Fruit fly (Drosophila melanogaster) whole organism, embryonic: Measurements from ENCODE around the gene CNMaR.

Experiments
- Bteb2 ChIP-seq: fragments of 200-800 bp; sonication (Bioruptor generic); optimal IDR thresholded peaks from 2 replicates; lab custom pipeline; 2016; ENCODE audit warnings: missing biosample characterization, missing genetic modification characterization
- CG10267 ChIP-seq: fragments of 200-800 bp; sonication (Bioruptor generic); optimal IDR thresholded peaks from 2 replicates; lab custom pipeline; 2018; ENCODE audit warnings: missing biosample characterization, mild to moderate bottlenecking, missing genetic modification characterization, moderate library complexity
- CG10321 ChIP-seq: fragments of 200-800 bp; sonication (Bioruptor generic); IDR thresholded peaks from 2 replicates; pipeline ENCODE4 v1.3.6; 2022; ENCODE audit warnings: missing biosample characterization, missing genetic modification characterization
- CG11560 ChIP-seq: fragments of 200-800 bp; sonication (Bioruptor generic); IDR thresholded peaks from 3 replicates; pipeline ENCODE4 v1.3.6; 2022; ENCODE audit warnings: missing biosample characterization, missing genetic modification characterization
- CG14710 ChIP-seq: fragments of 200-800 bp; sonication (Bioruptor generic); optimal IDR thresholded peaks from 3 replicates; lab custom pipeline; 2019; ENCODE audit warnings: missing biosample characterization, mild to moderate bottlenecking, missing genetic modification characterization, moderate library complexity
- CG16813 ChIP-seq: fragments of 200-800 bp; sonication (Bioruptor generic); IDR thresholded peaks from 3 replicates; pipeline ENCODE4 v1.3.6; 2022; ENCODE audit warnings: missing biosample characterization, missing genetic modification characterization; ENCODE audit not compliant: partially characterized antibody
- CG2116 ChIP-seq: fragments of 200-800 bp; sonication (Bioruptor generic); optimal IDR thresholded peaks from 3 replicates; lab custom pipeline; 2018; ENCODE audit warnings: missing biosample characterization, mild to moderate bottlenecking, missing genetic modification characterization
- CG32532 ChIP-seq: fragments of 200-800 bp; sonication (Bioruptor generic); IDR thresholded peaks from 2 replicates; pipeline ENCODE4 v1.3.6; 2022; ENCODE audit warnings: missing biosample characterization, missing genetic modification characterization
- CG3281 ChIP-seq: fragments of 200-800 bp; sonication (Bioruptor generic); optimal IDR thresholded peaks from 3 replicates; lab custom pipeline; 2017; ENCODE audit warnings: missing biosample characterization, mild to moderate bottlenecking, missing genetic modification characterization
- CG34224 ChIP-seq: fragments of 200-800 bp; sonication (Bioruptor generic); IDR thresholded peaks from 3 replicates; pipeline ENCODE4 v1.3.6; 2022; ENCODE audit warnings: missing biosample characterization, missing genetic modification characterization; ENCODE audit not compliant: partially characterized antibody
- CG4617 ChIP-seq: fragments of 200-800 bp; sonication (Bioruptor generic); optimal IDR thresholded peaks from 3 replicates; lab custom pipeline; 2016; ENCODE audit warnings: missing biosample characterization, missing genetic modification characterization, borderline replicate concordance
- CG6254 ChIP-seq: fragments of 200-800 bp; sonication (Bioruptor generic); optimal IDR thresholded peaks from 3 replicates; lab custom pipeline; 2017; ENCODE audit warnings: mild to moderate bottlenecking, missing biosample characterization, missing genetic modification reagents, missing genetic modification characterization
- CG6791 ChIP-seq: fragments of 200-800 bp; sonication (Bioruptor generic); IDR thresholded peaks from 3 replicates; pipeline ENCODE4 v1.3.6; 2022; ENCODE audit warnings: missing biosample characterization, missing genetic modification characterization; ENCODE audit not compliant: partially characterized antibody
- CG7271 ChIP-seq: fragments of 200-800 bp; sonication (Bioruptor generic); optimal IDR thresholded peaks from 2 replicates; lab custom pipeline; 2018; ENCODE audit warnings: missing biosample characterization, mild to moderate bottlenecking, missing genetic modification characterization, moderate library complexity
- CG7357 ChIP-seq: fragments of 200-800 bp; sonication (Bioruptor generic); IDR thresholded peaks from 3 replicates; pipeline ENCODE4 v1.3.6; 2022; ENCODE audit warnings: missing biosample characterization, missing genetic modification characterization
- CG7372 ChIP-seq: fragments of 200-800 bp; sonication (Bioruptor generic); IDR thresholded peaks from 2 replicates; pipeline ENCODE4 v1.3.6; 2022; ENCODE audit warnings: missing biosample characterization, missing genetic modification characterization
- CG7745 ChIP-seq: fragments of 200-800 bp; sonication (Bioruptor generic); optimal IDR thresholded peaks from 2 replicates; lab custom pipeline; 2018; ENCODE audit warnings: missing biosample characterization, mild to moderate bottlenecking, missing genetic modification characterization, moderate library complexity
- CG8290 ChIP-seq, 3 experiments: fragments of 200-800 bp; sonication (Bioruptor generic); optimal IDR thresholded peaks; 2 replicates each; lab custom pipeline; 2016 to 2019; ENCODE audit warnings: missing biosample characterization in 3 of 3, missing genetic modification characterization in 3 of 3, mild to moderate bottlenecking in 2 of 3, moderate library complexity in 1 of 3
- CG8388 ChIP-seq: fragments of 200-800 bp; sonication (Bioruptor generic); optimal IDR thresholded peaks from 2 replicates; lab custom pipeline; 2019; ENCODE audit warnings: missing biosample characterization, mild to moderate bottlenecking, missing genetic modification characterization, moderate library complexity
- CG9437 ChIP-seq: fragments of 200-800 bp; sonication (Bioruptor generic); optimal IDR thresholded peaks from 2 replicates; lab custom pipeline; 2018; ENCODE audit warnings: missing biosample characterization, mild to moderate bottlenecking, missing genetic modification characterization
- Chrac-16 ChIP-seq: fragments of 200-800 bp; sonication (Bioruptor generic); optimal IDR thresholded peaks from 3 replicates; lab custom pipeline; 2016; ENCODE audit warnings: missing biosample characterization, missing genetic modification characterization
- Doc2 ChIP-seq: fragments of 200-800 bp; sonication (Bioruptor generic); IDR thresholded peaks from 2 replicates; pipeline ENCODE4 v1.3.6; 2022; ENCODE audit warnings: missing biosample characterization, missing genetic modification characterization
- Dref ChIP-seq: fragments of 200-800 bp; sonication (Bioruptor generic); IDR thresholded peaks from 2 replicates; pipeline ENCODE4 v1.3.6; 2022; ENCODE audit warnings: missing biosample characterization, missing genetic modification characterization
- HLH3B ChIP-seq: fragments of 200-800 bp; sonication (Bioruptor generic); IDR thresholded peaks from 2 replicates; pipeline ENCODE4 v1.3.6; 2022; ENCODE audit warnings: missing biosample characterization, missing genetic modification characterization
- HLH4C ChIP-seq: fragments of 200-800 bp; sonication (Bioruptor generic); IDR thresholded peaks from 3 replicates; pipeline ENCODE4 v1.3.6; 2022; ENCODE audit warnings: missing biosample characterization, missing genetic modification characterization; ENCODE audit not compliant: partially characterized antibody
- Hmr ChIP-seq: fragments of 200-800 bp; sonication (Bioruptor generic); optimal IDR thresholded peaks from 3 replicates; lab custom pipeline; 2017; ENCODE audit warnings: mild to moderate bottlenecking, missing biosample characterization, missing genetic modification reagents, missing genetic modification characterization
- Jarid2 ChIP-seq: fragments of 200-800 bp; sonication (Bioruptor generic); optimal IDR thresholded peaks from 3 replicates; lab custom pipeline; 2017; ENCODE audit warnings: mild to moderate bottlenecking, missing biosample characterization, missing genetic modification reagents, missing genetic modification characterization
- MBD-R2 ChIP-seq: fragments of 200-800 bp; sonication (Bioruptor generic); IDR thresholded peaks from 2 replicates; pipeline ENCODE4 v1.3.6; 2022; ENCODE audit warnings: missing biosample characterization, missing genetic modification characterization
- Mes4 ChIP-seq: fragments of 200-800 bp; sonication (Bioruptor generic); optimal IDR thresholded peaks from 2 replicates; lab custom pipeline; 2016; ENCODE audit warnings: missing biosample characterization, missing genetic modification characterization
- Scr ChIP-seq: fragments of 200-800 bp; sonication (Bioruptor generic); IDR thresholded peaks from 2 replicates; pipeline ENCODE4 v1.3.6; 2022; ENCODE audit warnings: missing biosample characterization, missing genetic modification characterization; ENCODE audit not compliant: partially characterized antibody
- Sry-δ ChIP-seq: fragments of 200-800 bp; sonication (Bioruptor generic); optimal IDR thresholded peaks from 2 replicates; lab custom pipeline; 2016; ENCODE audit warnings: missing biosample characterization, missing genetic modification characterization
- Xbp1 ChIP-seq: fragments of 200-800 bp; sonication (Bioruptor generic); optimal IDR thresholded peaks from 3 replicates; lab custom pipeline; 2016; ENCODE audit warnings: missing biosample characterization, mild to moderate bottlenecking, missing genetic modification characterization
- amos ChIP-seq: fragments of 200-800 bp; sonication (Bioruptor generic); IDR thresholded peaks from 2 replicates; pipeline ENCODE4 v1.3.6; 2022; ENCODE audit warnings: missing biosample characterization, missing genetic modification characterization; ENCODE audit not compliant: partially characterized antibody
- ato ChIP-seq: fragments of 200-800 bp; sonication (Bioruptor generic); IDR thresholded peaks from 2 replicates; pipeline ENCODE4 v1.3.6; 2022; ENCODE audit warnings: missing biosample characterization, missing genetic modification characterization; ENCODE audit not compliant: partially characterized antibody
- crp ChIP-seq, 2 experiments: fragments of 200-800 bp; sonication (Bioruptor generic); optimal IDR thresholded peaks; 2 replicates in 1 of 2; 3 replicates in 1 of 2; lab custom pipeline; 2017; ENCODE audit warnings: missing biosample characterization in 2 of 2, missing genetic modification characterization in 2 of 2, mild to moderate bottlenecking in 1 of 2, moderate library complexity in 1 of 2
- emc ChIP-seq: fragments of 200-800 bp; sonication (Bioruptor generic); optimal IDR thresholded peaks from 2 replicates; lab custom pipeline; 2016; ENCODE audit warnings: missing biosample characterization, missing genetic modification characterization
- gfzf ChIP-seq: fragments of 200-800 bp; sonication (Bioruptor generic); optimal IDR thresholded peaks from 2 replicates; lab custom pipeline; 2016; ENCODE audit warnings: missing biosample characterization, mild to moderate bottlenecking, missing genetic modification characterization, moderate library complexity
- gro ChIP-seq: fragments of 200-800 bp; sonication (Bioruptor generic); optimal IDR thresholded peaks from 2 replicates; lab custom pipeline; 2016; ENCODE audit warnings: missing biosample characterization, missing genetic modification characterization
- her ChIP-seq: fragments of 200-800 bp; sonication (Bioruptor generic); optimal IDR thresholded peaks from 2 replicates; lab custom pipeline; 2016; ENCODE audit warnings: missing biosample characterization, missing genetic modification characterization
- lab ChIP-seq: fragments of 200-800 bp; sonication (Bioruptor generic); optimal IDR thresholded peaks from 3 replicates; lab custom pipeline; 2017; ENCODE audit warnings: missing biosample characterization, missing genetic modification characterization, mild to moderate bottlenecking, moderate library complexity, missing genetic modification reagents
- lbe ChIP-seq: fragments of 200-800 bp; sonication (Bioruptor generic); optimal IDR thresholded peaks from 2 replicates; lab custom pipeline; 2016; ENCODE audit warnings: missing biosample characterization, mild to moderate bottlenecking, missing genetic modification characterization
- mirr ChIP-seq: fragments of 200-800 bp; sonication (Bioruptor generic); optimal IDR thresholded peaks from 3 replicates; lab custom pipeline; 2018; ENCODE audit warnings: missing biosample characterization, mild to moderate bottlenecking, missing genetic modification characterization
- pzg ChIP-seq: fragments of 200-800 bp; sonication (Bioruptor generic); optimal IDR thresholded peaks from 3 replicates; lab custom pipeline; 2018; ENCODE audit warnings: missing biosample characterization, mild to moderate bottlenecking, missing genetic modification characterization, moderate library complexity
- ranshi ChIP-seq: fragments of 200-800 bp; sonication (Bioruptor generic); IDR thresholded peaks from 2 replicates; pipeline ENCODE4 v1.3.6; 2022; ENCODE audit warnings: missing biosample characterization, missing genetic modification characterization
- sna ChIP-seq: fragments of 200-800 bp; sonication (Bioruptor generic); IDR thresholded peaks from 2 replicates; pipeline ENCODE4 v1.3.6; 2022; ENCODE audit warnings: missing biosample characterization, missing genetic modification characterization; ENCODE audit not compliant: partially characterized antibody
- sug ChIP-seq: fragments of 200-800 bp; optimal IDR thresholded peaks from 2 replicates; lab custom pipeline; 2019; ENCODE audit warnings: missing biosample characterization, mild to moderate bottlenecking, missing genetic modification characterization, moderate library complexity
- trem ChIP-seq: fragments of 200-800 bp; optimal IDR thresholded peaks from 3 replicates; lab custom pipeline; 2019; ENCODE audit warnings: missing biosample characterization, mild to moderate bottlenecking, missing genetic modification characterization, moderate library complexity
- unpg ChIP-seq: fragments of 200-800 bp; sonication (Bioruptor generic); optimal IDR thresholded peaks from 3 replicates; lab custom pipeline; 2018; ENCODE audit warnings: missing biosample characterization, mild to moderate bottlenecking, missing genetic modification characterization, moderate library complexity
- zen2 ChIP-seq: fragments of 200-800 bp; sonication (Bioruptor generic); IDR thresholded peaks from 3 replicates; pipeline ENCODE4 v1.3.6; 2022; ENCODE audit warnings: missing biosample characterization, missing genetic modification characterization; ENCODE audit not compliant: partially characterized antibody

The CNMaR gene

DNA sequence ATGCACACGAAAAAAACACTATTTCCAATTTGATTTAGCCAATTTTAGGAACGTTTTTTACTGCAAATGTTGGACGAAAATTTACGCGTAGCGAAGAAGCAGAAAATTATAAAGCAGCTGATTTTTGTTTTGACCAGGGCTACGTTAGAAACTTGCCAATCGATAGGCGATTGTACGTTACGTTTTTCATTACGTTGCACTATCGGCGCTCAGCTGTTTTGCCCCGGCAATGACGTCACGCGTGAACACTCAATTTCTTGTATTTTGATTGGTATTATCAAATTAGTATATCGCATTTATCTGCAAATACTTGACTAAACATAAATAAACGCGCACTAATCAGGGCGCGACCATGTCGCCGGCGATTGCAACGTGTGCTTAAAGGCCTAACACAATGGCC, 35.1 kb downstream of the CNMaR start, which contains the start of the genes fry and CG16717:
Gene fry, minus strand, starts transcription at position 110 of the 400 bp plus-strand sequence.
Gene CG16717, plus strand, starts transcription at position 208 of the 400 bp plus-strand sequence.
- TF ChIP-seq lbe (GFP tag; lab: Kevin White, UChicago) (peak; percentile 5), mirr (GFP tag; lab: Kevin White, UChicago) (peak; percentile 51), CG9437 (GFP tag; lab: Kevin White, UChicago) (peak; percentile 99), emc (GFP tag; lab: Kevin White, UChicago) (no peak), Bteb2 (GFP tag; lab: Kevin White, UChicago) (no peak), CG34224 (peak; percentile 90), CG6254 (GFP tag; lab: Kevin White, UChicago) (no peak), HLH4C (GFP tag; lab: Robert Waterston, UW) (peak; percentile 56), her (GFP tag; lab: Kevin White, UChicago) (no peak), lab (GFP tag; lab: Kevin White, UChicago) (no peak), unpg (GFP tag; lab: Kevin White, UChicago) (no peak), CG8290 (GFP tag; optimal IDR thresholded peaks at IDR 0.05; lab: Kevin White, UChicago) (no peak), CG8290 (tag; optimal IDR thresholded peaks at IDR 0.05; lab: Kevin White, UChicago) (no peak), CG7357 (GFP tag; lab: Robert Waterston, UW) (no peak), CG10267 (tag; lab: Kevin White, UChicago) (peak; percentile 9), CG6791 (GFP tag; lab: Robert Waterston, UW) (peak; percentile 67), CG7372 (GFP tag; lab: Robert Waterston, UW) (no peak), sug (peak; percentile 30), CG2116 (GFP tag; lab: Kevin White, UChicago) (peak; percentile 3), CG16813 (peak; percentile 44; the same call in 1 of the 3 replicates), ranshi (GFP tag; lab: Robert Waterston, UW) (no peak), HLH3B (GFP tag; lab: Robert Waterston, UW) (no peak), CG3281 (GFP tag; lab: Kevin White, UChicago) (peak; percentile 54), ato (GFP tag; lab: Robert Waterston, UW) (peak; percentile 36; the same call in 1 of the 2 replicates), Jarid2 (no peak), gro (GFP tag; lab: Kevin White, UChicago) (peak; percentile 13), Chrac-16 (GFP tag; lab: Kevin White, UChicago) (no peak), amos (GFP tag; lab: Robert Waterston, UW) (peak; percentile 57; the same call in 1 of the 2 replicates), sna (GFP tag; lab: Robert Waterston, UW) (peak; percentile 68; the same call in 1 of the 2 replicates), gfzf (GFP tag; lab: Kevin White, UChicago) (no peak), Doc2 (no peak), Hmr (GFP tag; lab: Kevin White, UChicago) (no peak), CG7271 (no peak), MBD-R2 (peak; percentile 92), CG14710 (tag; lab: Kevin White, UChicago) (peak; percentile 1), Sry-δ (GFP tag; lab: Kevin White, UChicago) (peak; percentile 26), Mes4 (GFP tag; lab: Kevin White, UChicago) (no peak), zen2 (peak; percentile 69), CG7745 (tag; lab: Kevin White, UChicago) (peak; percentile 99), pzg (GFP tag; lab: Kevin White, UChicago) (peak; percentile 67), trem (tag; lab: Kevin White, UChicago) (no peak), Dref (GFP tag; lab: Robert Waterston, UW) (peak; percentile 74), CG32532 (GFP tag; lab: Robert Waterston, UW) (no peak), Scr (GFP tag; lab: Robert Waterston, UW) (peak; percentile 66), CG4617 (GFP tag; lab: Kevin White, UChicago) (no peak), CG10321 (GFP tag; lab: Robert Waterston, UW) (no peak), Xbp1 (no peak), CG11560 (tag; lab: Robert Waterston, UW) (no peak), CG8388 (no peak), crp (GFP tag; optimal IDR thresholded peaks at IDR 0.05; lab: Kevin White, UChicago) (peak; percentile 84 to 99)
